Worm (Caenorhabditis elegans) whole organism, late embryonic: ENCODE data around the gene cutl-19.

Experiments
- K09A11.1 ChIP-seq: sonication (generic microtip); optimal IDR thresholded peaks from 2 replicates; lab custom pipeline; 2017; ENCODE audit warnings: antibody characterized with exemption, mild to moderate bottlenecking, missing genetic modification characterization, missing compliant biosample characterization; ENCODE audit not compliant: insufficient read depth
- ceh-31 ChIP-seq: sonication (generic microtip); optimal IDR thresholded peaks from 2 replicates; lab custom pipeline; 2016; ENCODE audit warnings: missing genetic modification characterization, missing compliant biosample characterization
- ceh-6 ChIP-seq: fragments of 200-800 bp; sonication (Bioruptor generic); optimal IDR thresholded peaks from 2 replicates; lab custom pipeline; 2018; ENCODE audit warnings: mild to moderate bottlenecking, missing genetic modification characterization, missing compliant biosample characterization
- fkh-10 ChIP-seq: fragments of 150-350 bp; optimal IDR thresholded peaks from 2 replicates; lab custom pipeline; 2014; ENCODE audit warnings: missing biosample characterization, missing genetic modification reagents, missing genetic modification characterization
- gmeb-2 ChIP-seq: sonication (generic microtip); optimal IDR thresholded peaks from 2 replicates; lab custom pipeline; 2016; ENCODE audit warnings: missing genetic modification characterization, inconsistent platforms, missing compliant biosample characterization
- nhr-11 ChIP-seq: fragments of 150-350 bp; optimal IDR thresholded peaks from 2 replicates; lab custom pipeline; 2014; ENCODE audit warnings: missing biosample characterization, missing genetic modification characterization

DNA sequence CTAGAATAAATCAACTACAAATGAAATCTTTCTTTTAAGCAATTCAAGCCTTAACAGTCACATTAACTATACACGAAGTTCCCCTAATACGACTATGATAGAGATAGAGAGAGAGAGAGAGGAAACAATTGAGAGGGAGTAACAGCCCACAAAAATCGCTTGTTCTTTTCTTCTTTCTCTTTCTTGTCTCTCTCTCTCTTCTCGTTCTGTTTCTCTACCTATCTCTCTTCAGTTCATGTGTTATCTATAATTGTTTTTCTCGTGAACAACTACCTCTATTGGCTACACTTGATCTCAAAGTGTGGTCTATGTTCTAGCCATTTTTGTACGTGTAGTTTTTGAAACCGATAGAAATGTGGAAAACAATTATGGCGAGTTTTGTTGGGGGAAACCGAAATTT, 14.8 kb downstream of the cutl-19 start:
- TF ChIP-seq fkh-10 (GFP tag; lab: Kevin White, UChicago) = no peak
- no peak for TF ChIP-seq ceh-31 (tag; lab: Kevin White, UChicago)
- TF ChIP-seq ceh-6 (GFP tag; lab: Kevin White, UChicago) = no peak
- no peak for TF ChIP-seq nhr-11 (tag; lab: Kevin White, UChicago)
- TF ChIP-seq K09A11.1 (tag; lab: Kevin White, UChicago) = no peak
- TF ChIP-seq gmeb-2 (tag; lab: Kevin White, UChicago) = no peak
